Fruit fly (Drosophila melanogaster) whole organism, embryonic: ENCODE results near the gene CG13359.

Experiments
- Abd-B ChIP-seq: fragments of 200-800 bp; sonication (Bioruptor generic); optimal IDR thresholded peaks from 2 replicates; lab custom pipeline; 2018; ENCODE audit warnings: missing biosample characterization, mild to moderate bottlenecking, missing genetic modification characterization, moderate library complexity
- CG1024 ChIP-seq: fragments of 200-800 bp; sonication (Bioruptor generic); IDR thresholded peaks from 2 replicates; pipeline ENCODE4 v1.3.6; 2022; ENCODE audit warnings: missing biosample characterization, missing genetic modification characterization
- CG10366 ChIP-seq: fragments of 200-800 bp; sonication (Bioruptor generic); IDR thresholded peaks from 2 replicates; pipeline ENCODE4 v1.3.6; 2022; ENCODE audit warnings: missing biosample characterization, missing genetic modification characterization
- CG10979 ChIP-seq: fragments of 200-800 bp; sonication (Bioruptor generic); optimal IDR thresholded peaks from 2 replicates; lab custom pipeline; 2018; ENCODE audit warnings: missing biosample characterization, mild to moderate bottlenecking, missing genetic modification characterization, moderate library complexity
- CG11560 ChIP-seq: fragments of 200-800 bp; sonication (Bioruptor generic); IDR thresholded peaks from 3 replicates; pipeline ENCODE4 v1.3.6; 2022; ENCODE audit warnings: missing biosample characterization, missing genetic modification characterization
- CG12659 ChIP-seq: fragments of 200-800 bp; sonication (Bioruptor generic); optimal IDR thresholded peaks from 3 replicates; lab custom pipeline; 2017; ENCODE audit warnings: mild to moderate bottlenecking, missing biosample characterization, missing genetic modification reagents, missing genetic modification characterization
- CG12942 ChIP-seq: fragments of 200-800 bp; sonication (Bioruptor generic); optimal IDR thresholded peaks from 3 replicates; lab custom pipeline; 2016; ENCODE audit warnings: missing biosample characterization, missing genetic modification characterization
- CG14667 ChIP-seq: fragments of 200-800 bp; sonication (Bioruptor generic); IDR thresholded peaks from 2 replicates; pipeline ENCODE4 v1.3.6; 2022; ENCODE audit warnings: missing biosample characterization, missing genetic modification characterization
- CG14860 ChIP-seq: fragments of 200-800 bp; sonication (Bioruptor generic); IDR thresholded peaks from 3 replicates; pipeline ENCODE4 v1.3.6; 2022; ENCODE audit warnings: missing biosample characterization, missing genetic modification characterization; ENCODE audit not compliant: partially characterized antibody
- CG15479 ChIP-seq: fragments of 200-800 bp; sonication (Bioruptor generic); optimal IDR thresholded peaks from 3 replicates; lab custom pipeline; 2019; ENCODE audit warnings: missing biosample characterization, mild to moderate bottlenecking, missing genetic modification characterization, moderate library complexity
- CG17802 ChIP-seq: fragments of 200-800 bp; sonication (Bioruptor generic); optimal IDR thresholded peaks from 2 replicates; lab custom pipeline; 2018; ENCODE audit warnings: missing biosample characterization, mild to moderate bottlenecking, missing genetic modification characterization, moderate library complexity
- CG18599 ChIP-seq: fragments of 200-800 bp; sonication (Bioruptor generic); optimal IDR thresholded peaks from 3 replicates; lab custom pipeline; 2017; ENCODE audit warnings: missing biosample characterization, missing genetic modification characterization, mild to moderate bottlenecking, moderate library complexity, missing genetic modification reagents
- CG30431 ChIP-seq: fragments of 200-800 bp; sonication (Bioruptor generic); optimal IDR thresholded peaks from 2 replicates; lab custom pipeline; 2017; ENCODE audit warnings: missing biosample characterization, missing genetic modification characterization
- CG4282 ChIP-seq: fragments of 200-800 bp; sonication (Bioruptor generic); optimal IDR thresholded peaks from 2 replicates; lab custom pipeline; 2016; ENCODE audit warnings: missing biosample characterization, missing genetic modification characterization
- CG5180 ChIP-seq: fragments of 200-800 bp; sonication (Bioruptor generic); optimal IDR thresholded peaks from 3 replicates; lab custom pipeline; 2017; ENCODE audit warnings: missing biosample characterization, missing genetic modification characterization, mild to moderate bottlenecking, moderate library complexity, missing genetic modification reagents
- CG6791 ChIP-seq: fragments of 200-800 bp; sonication (Bioruptor generic); IDR thresholded peaks from 3 replicates; pipeline ENCODE4 v1.3.6; 2022; ENCODE audit warnings: missing biosample characterization, missing genetic modification characterization; ENCODE audit not compliant: partially characterized antibody
- CG7745 ChIP-seq: fragments of 200-800 bp; sonication (Bioruptor generic); optimal IDR thresholded peaks from 2 replicates; lab custom pipeline; 2018; ENCODE audit warnings: missing biosample characterization, mild to moderate bottlenecking, missing genetic modification characterization, moderate library complexity
- CrebB ChIP-seq: fragments of 200-800 bp; sonication (Bioruptor generic); optimal IDR thresholded peaks from 3 replicates; lab custom pipeline; 2018; ENCODE audit warnings: missing biosample characterization, mild to moderate bottlenecking, missing genetic modification characterization
- Dip2 ChIP-seq: fragments of 200-800 bp; sonication (Bioruptor generic); IDR thresholded peaks from 2 replicates; pipeline ENCODE4 v1.3.6; 2022; ENCODE audit warnings: missing biosample characterization, missing genetic modification characterization
- Doc3 ChIP-seq: fragments of 200-800 bp; sonication (Bioruptor generic); IDR thresholded peaks from 3 replicates; pipeline ENCODE4 v1.3.6; 2022; ENCODE audit warnings: missing biosample characterization, missing genetic modification characterization; ENCODE audit not compliant: partially characterized antibody
- Ets97D ChIP-seq: fragments of 200-800 bp; sonication (Bioruptor generic); optimal IDR thresholded peaks from 3 replicates; lab custom pipeline; 2016; ENCODE audit warnings: missing biosample characterization, missing genetic modification characterization
- Fer1 ChIP-seq: fragments of 200-800 bp; sonication (Bioruptor generic); optimal IDR thresholded peaks from 2 replicates; lab custom pipeline; 2017; ENCODE audit warnings: missing biosample characterization, mild to moderate bottlenecking, missing genetic modification characterization
- Gsc ChIP-seq: fragments of 200-800 bp; sonication (Bioruptor generic); IDR thresholded peaks from 2 replicates; pipeline ENCODE4 v1.3.6; 2022; ENCODE audit warnings: missing biosample characterization, missing genetic modification characterization
- HmgZ ChIP-seq: fragments of 200-800 bp; sonication (Bioruptor generic); optimal IDR thresholded peaks from 2 replicates; lab custom pipeline; 2018; ENCODE audit warnings: missing biosample characterization, mild to moderate bottlenecking, missing genetic modification characterization
- Hmr ChIP-seq: fragments of 200-800 bp; sonication (Bioruptor generic); optimal IDR thresholded peaks from 3 replicates; lab custom pipeline; 2017; ENCODE audit warnings: mild to moderate bottlenecking, missing biosample characterization, missing genetic modification reagents, missing genetic modification characterization
- Hmx ChIP-seq: fragments of 200-800 bp; sonication (Bioruptor generic); optimal IDR thresholded peaks from 2 replicates; lab custom pipeline; 2016; ENCODE audit warnings: missing biosample characterization, missing genetic modification characterization
- Jarid2 ChIP-seq: fragments of 200-800 bp; sonication (Bioruptor generic); optimal IDR thresholded peaks from 3 replicates; lab custom pipeline; 2017; ENCODE audit warnings: mild to moderate bottlenecking, missing biosample characterization, missing genetic modification reagents, missing genetic modification characterization
- Myb ChIP-seq: fragments of 200-800 bp; sonication (Bioruptor generic); optimal IDR thresholded peaks from 2 replicates; lab custom pipeline; 2016; ENCODE audit warnings: missing biosample characterization, missing genetic modification characterization
- Neu2 ChIP-seq: fragments of 200-800 bp; sonication (Bioruptor generic); optimal IDR thresholded peaks from 3 replicates; lab custom pipeline; 2016; ENCODE audit warnings: missing biosample characterization, missing genetic modification characterization, borderline replicate concordance
- Nf-YA ChIP-seq: fragments of 200-800 bp; sonication (Bioruptor generic); IDR thresholded peaks from 2 replicates; pipeline ENCODE4 v1.3.6; 2022; ENCODE audit warnings: missing biosample characterization, missing genetic modification characterization
- PHDP ChIP-seq: fragments of 200-800 bp; sonication (Bioruptor generic); optimal IDR thresholded peaks from 3 replicates; lab custom pipeline; 2018; ENCODE audit warnings: missing biosample characterization, mild to moderate bottlenecking, missing genetic modification characterization, moderate library complexity
- Pdp1 ChIP-seq, 2 experiments: fragments of 200-800 bp; sonication (Bioruptor generic); optimal IDR thresholded peaks; 3 replicates each; lab custom pipeline; 2016; ENCODE audit warnings: missing biosample characterization in 2 of 2, missing genetic modification characterization in 2 of 2, mild to moderate bottlenecking in 1 of 2, moderate library complexity in 1 of 2
- dan ChIP-seq: fragments of 200-800 bp; sonication (Bioruptor generic); IDR thresholded peaks from 2 replicates; pipeline ENCODE4 v1.3.6; 2022; ENCODE audit warnings: missing biosample characterization, missing genetic modification characterization
- gfzf ChIP-seq: fragments of 200-800 bp; sonication (Bioruptor generic); optimal IDR thresholded peaks from 2 replicates; lab custom pipeline; 2016; ENCODE audit warnings: missing biosample characterization, mild to moderate bottlenecking, missing genetic modification characterization, moderate library complexity
- jing ChIP-seq: fragments of 200-800 bp; sonication (Bioruptor generic); optimal IDR thresholded peaks from 2 replicates; lab custom pipeline; 2018; ENCODE audit warnings: missing biosample characterization, mild to moderate bottlenecking, missing genetic modification characterization
- kni ChIP-seq: fragments of 200-800 bp; sonication (Bioruptor generic); optimal IDR thresholded peaks from 3 replicates; lab custom pipeline; 2017; ENCODE audit warnings: mild to moderate bottlenecking, missing biosample characterization, missing genetic modification reagents, missing genetic modification characterization
- lab ChIP-seq: fragments of 200-800 bp; sonication (Bioruptor generic); optimal IDR thresholded peaks from 3 replicates; lab custom pipeline; 2017; ENCODE audit warnings: missing biosample characterization, missing genetic modification characterization, mild to moderate bottlenecking, moderate library complexity, missing genetic modification reagents
- lbe ChIP-seq: fragments of 200-800 bp; sonication (Bioruptor generic); optimal IDR thresholded peaks from 2 replicates; lab custom pipeline; 2016; ENCODE audit warnings: missing biosample characterization, mild to moderate bottlenecking, missing genetic modification characterization
- mam ChIP-seq: fragments of 200-800 bp; sonication (Bioruptor generic); optimal IDR thresholded peaks from 3 replicates; lab custom pipeline; 2016; ENCODE audit warnings: missing biosample characterization, missing genetic modification characterization
- mirr ChIP-seq: fragments of 200-800 bp; sonication (Bioruptor generic); optimal IDR thresholded peaks from 3 replicates; lab custom pipeline; 2018; ENCODE audit warnings: missing biosample characterization, mild to moderate bottlenecking, missing genetic modification characterization
- pb ChIP-seq: fragments of 200-800 bp; sonication (Bioruptor generic); optimal IDR thresholded peaks from 3 replicates; lab custom pipeline; 2016; ENCODE audit warnings: missing biosample characterization, missing genetic modification characterization
- peb ChIP-seq: fragments of 200-800 bp; sonication (Bioruptor generic); IDR thresholded peaks from 2 replicates; pipeline ENCODE4 v1.3.6; 2022; ENCODE audit warnings: missing biosample characterization, missing genetic modification characterization
- pros ChIP-seq: fragments of 200-800 bp; sonication (Bioruptor generic); optimal IDR thresholded peaks from 3 replicates; lab custom pipeline; 2019; ENCODE audit warnings: missing biosample characterization, mild to moderate bottlenecking, missing genetic modification characterization, moderate library complexity
- pum ChIP-seq: fragments of 200-800 bp; sonication (Bioruptor generic); optimal IDR thresholded peaks from 2 replicates; lab custom pipeline; 2016; ENCODE audit warnings: missing biosample characterization, missing genetic modification characterization
- sisA ChIP-seq: fragments of 200-800 bp; sonication (Bioruptor generic); IDR thresholded peaks from 2 replicates; pipeline ENCODE4 v1.3.6; 2022; ENCODE audit warnings: missing biosample characterization, missing genetic modification characterization
- slp2 ChIP-seq: fragments of 200-800 bp; sonication (Bioruptor generic); optimal IDR thresholded peaks from 2 replicates; lab custom pipeline; 2016; ENCODE audit warnings: missing biosample characterization, missing genetic modification characterization
- unpg ChIP-seq: fragments of 200-800 bp; sonication (Bioruptor generic); optimal IDR thresholded peaks from 3 replicates; lab custom pipeline; 2018; ENCODE audit warnings: missing biosample characterization, mild to moderate bottlenecking, missing genetic modification characterization, moderate library complexity
- z ChIP-seq: fragments of 200-800 bp; sonication (Bioruptor generic); IDR thresholded peaks from 3 replicates; pipeline ENCODE4 v1.3.6; 2022; ENCODE audit warnings: missing biosample characterization, missing genetic modification characterization

CG13359 gene

DNA sequence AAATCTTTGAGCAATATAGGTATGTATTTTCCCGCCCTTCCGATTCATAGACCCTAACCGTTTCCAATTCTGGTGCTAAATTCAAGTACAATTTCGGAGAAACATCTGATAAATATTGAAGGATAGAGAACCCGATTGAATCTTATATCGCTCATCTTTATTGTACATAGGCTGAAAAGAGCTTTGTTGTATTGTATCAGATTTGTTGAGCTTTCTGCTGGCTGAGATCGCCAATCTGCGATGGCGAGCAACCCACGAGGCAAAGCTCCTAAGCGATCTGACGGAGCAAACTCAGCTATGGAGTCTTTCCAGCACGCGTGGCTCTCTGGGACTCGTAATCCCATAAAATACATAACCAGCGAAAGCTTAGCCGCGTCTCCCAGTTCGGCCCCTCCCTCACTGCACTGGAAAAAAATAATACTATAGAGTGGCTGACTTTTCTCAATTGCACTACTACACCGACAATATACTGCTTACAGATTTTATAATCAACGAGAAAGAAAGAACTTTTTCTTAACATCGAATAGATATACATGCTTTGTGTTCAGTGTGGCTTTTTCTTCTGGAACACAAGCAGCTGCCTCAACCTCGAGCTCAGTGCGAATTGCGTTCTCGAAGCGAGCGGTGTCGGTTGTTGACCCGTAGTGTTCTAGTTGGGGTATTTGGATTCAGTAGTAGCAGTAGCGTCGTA, 47.5 kb downstream of the CG13359 start (continued):
- TF ChIP-seq lab (GFP tag; lab: Kevin White, UChicago) = peak; percentile 96
- peak; percentile 36 for TF ChIP-seq jing (GFP tag; lab: Kevin White, UChicago)
- TF ChIP-seq mam = peak; percentile 93
- TF ChIP-seq Jarid2 (GFP tag; lab: Kevin White, UChicago) = peak; percentile 14
- peak; percentile 71 for TF ChIP-seq CG14667
- peak; percentile 45 for TF ChIP-seq CG30431
- peak; percentile 44; the same call in 1 of the 3 replicates for TF ChIP-seq z
- peak; percentile 21 for TF ChIP-seq CG5180 (GFP tag; lab: Kevin White, UChicago)
- peak; percentile 80 for TF ChIP-seq CG11560 (tag; lab: Robert Waterston, UW)
- no peak for TF ChIP-seq Doc3 (GFP tag; lab: Robert Waterston, UW)
- peak; percentile 71; the same call in 1 of the 2 replicates for TF ChIP-seq CG1024 (GFP tag; lab: Robert Waterston, UW)
- peak; percentile 34 for TF ChIP-seq Hmx (GFP tag; lab: Kevin White, UChicago)
- no peak for TF ChIP-seq CG15479 (GFP tag; lab: Kevin White, UChicago)
- TF ChIP-seq dan = no peak
- TF ChIP-seq Abd-B (GFP tag; lab: Kevin White, UChicago) = peak; percentile 41
- TF ChIP-seq CG10366 = peak; percentile 86
- peak; percentile 96 for TF ChIP-seq CG18599 (GFP tag; lab: Kevin White, UChicago)
- TF ChIP-seq Dip2 (GFP tag; lab: Robert Waterston, UW) = no peak
- no peak for TF ChIP-seq pros (GFP tag; lab: Kevin White, UChicago)
- TF ChIP-seq Pdp1 (GFP tag; optimal IDR thresholded peaks at IDR 0.05; lab: Kevin White, UChicago) = peak; percentile 86 to 93
- no peak for TF ChIP-seq mirr (GFP tag; lab: Kevin White, UChicago)
- peak; percentile 69 for TF ChIP-seq pum
- TF ChIP-seq PHDP = peak; percentile 87
- peak; percentile 81 for TF ChIP-seq CG4282 (GFP tag; lab: Kevin White, UChicago)
- TF ChIP-seq pb (GFP tag; lab: Kevin White, UChicago) = peak; percentile 74
- TF ChIP-seq Nf-YA (GFP tag; lab: Robert Waterston, UW) = peak; percentile 55; the same call in 1 of the 2 replicates
- peak; percentile 69 for TF ChIP-seq CrebB (tag; lab: Kevin White, UChicago)
- TF ChIP-seq CG14860 = no peak
- peak; percentile 75 for TF ChIP-seq Myb (GFP tag; lab: Kevin White, UChicago)
- TF ChIP-seq CG12659 (GFP tag; lab: Kevin White, UChicago) = peak; percentile 78
- TF ChIP-seq HmgZ (tag; lab: Kevin White, UChicago) = peak; percentile 93
- TF ChIP-seq CG7745 = no peak
- peak; percentile 88 for TF ChIP-seq Fer1 (GFP tag; lab: Kevin White, UChicago)
- TF ChIP-seq Gsc (GFP tag; lab: Robert Waterston, UW) = 0 out of 2 replicates have a peak, but pooled peaks have one; percentile 16
- TF ChIP-seq lbe = peak; percentile 75
- peak; percentile 60 for TF ChIP-seq CG10979 (tag; lab: Kevin White, UChicago)
- TF ChIP-seq kni (GFP tag; lab: Kevin White, UChicago) = no peak
- TF ChIP-seq Neu2 (GFP tag; lab: Kevin White, UChicago) = no peak
- peak; percentile 79 for TF ChIP-seq sisA (GFP tag; lab: Robert Waterston, UW)
- TF ChIP-seq CG17802 (tag; lab: Kevin White, UChicago) = peak; percentile 47
- peak; percentile 53; the same call in 1 of the 2 replicates for TF ChIP-seq peb (GFP tag; lab: Robert Waterston, UW)
- TF ChIP-seq gfzf (GFP tag; lab: Kevin White, UChicago) = no peak
- peak; percentile 83 for TF ChIP-seq unpg (GFP tag; lab: Kevin White, UChicago)
- TF ChIP-seq CG6791 (GFP tag; lab: Robert Waterston, UW) = no peak
- peak; percentile 66 for TF ChIP-seq slp2
- TF ChIP-seq Ets97D (GFP tag; lab: Kevin White, UChicago) = peak; percentile 56
- TF ChIP-seq CG12942 (GFP tag; lab: Kevin White, UChicago) = peak; percentile 71
- peak; percentile 92 for TF ChIP-seq Hmr
